Worm (Caenorhabditis elegans) whole organism, young adult: ENCODE measurements around the gene ssu-1.

Experiments
- C17E4.6 ChIP-seq: fragments of 200-800 bp; sonication (Bioruptor generic); IDR thresholded peaks from 2 replicates; pipeline ENCODE4 v1.3.6; 2022; ENCODE audit warnings: missing genetic modification reagents, missing genetic modification characterization, missing compliant biosample characterization
- ZK185.1 ChIP-seq: sonication (generic microtip); optimal IDR thresholded peaks from 2 replicates; lab custom pipeline; 2016; ENCODE audit warnings: mild to moderate bottlenecking, missing genetic modification characterization, missing compliant biosample characterization; ENCODE audit not compliant: poor library complexity, severe bottlenecking
- egl-18 ChIP-seq: fragments of 200-800 bp; sonication (Bioruptor generic); IDR thresholded peaks from 2 replicates; pipeline ENCODE4 v1.3.6; 2022; ENCODE audit warnings: missing genetic modification reagents, missing genetic modification characterization, missing compliant biosample characterization
- egl-44 ChIP-seq: fragments of 200-800 bp; sonication (Bioruptor generic); IDR thresholded peaks from 2 replicates; pipeline ENCODE4 v1.3.6; 2022; ENCODE audit warnings: missing genetic modification reagents, missing genetic modification characterization, missing compliant biosample characterization
- hmg-20 ChIP-seq: fragments of 200-800 bp; sonication (Bioruptor generic); IDR thresholded peaks from 2 replicates; pipeline ENCODE4 v1.3.6; 2022; ENCODE audit warnings: missing genetic modification reagents, missing genetic modification characterization, missing compliant biosample characterization

DNA sequence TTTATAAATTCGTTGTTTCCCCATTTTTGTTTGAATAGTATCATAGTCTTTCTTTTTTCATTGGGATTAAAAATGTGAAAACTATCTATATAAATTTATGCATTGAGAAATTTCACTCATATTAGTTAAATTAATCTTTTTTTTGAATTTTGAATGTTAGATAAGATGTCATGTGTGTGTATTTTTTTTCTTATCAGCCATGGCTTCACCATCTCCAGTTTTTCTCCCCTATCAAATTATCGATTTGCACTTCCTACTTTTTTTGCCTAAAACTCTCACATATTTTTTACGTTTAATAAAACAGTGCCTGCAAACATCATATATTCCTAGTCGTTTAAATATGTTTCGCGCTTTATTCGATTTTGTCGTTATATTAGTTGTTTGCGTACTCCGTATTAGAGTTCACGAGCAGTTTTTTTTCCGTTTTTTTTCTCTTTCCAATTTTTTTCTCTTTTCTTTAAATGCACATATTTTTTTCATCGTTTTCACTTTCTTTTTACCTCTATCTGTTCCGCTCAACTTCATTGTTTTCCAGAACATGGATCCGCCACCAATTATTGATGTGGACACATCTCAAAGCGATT is 14.7 kb upstream of the ssu-1 start, which contains the start of gene Y113G7A.13:
- TF ChIP-seq egl-18 (GFP tag; lab: Robert Waterston, UW) (no peak), ZK185.1 (tag; lab: Kevin White, UChicago) (no peak), C17E4.6 (GFP tag; lab: Robert Waterston, UW) (no peak), egl-44 (GFP tag; lab: Robert Waterston, UW) (no peak), hmg-20 (GFP tag; lab: Robert Waterston, UW) (no peak)
